Fruit fly (Drosophila melanogaster) S2 (cell line): Measurements from ENCODE around the gene CG13653.

ENCODE experiments used
- CG8478 ChIP-seq: fragments of >200 bp; optimal IDR thresholded peaks from 2 replicates; lab custom pipeline; 2018
- CTCF ChIP-seq, 2 experiments: fragments of >200 bp; optimal IDR thresholded peaks; 2 replicates each; lab custom pipeline; 2018

The CG13653 gene

dm6 chr3R:25194723-25195577, at the start of gene CG13653:
Gene CG13653 (plus strand): TSS chr3R:25195527.
- peak in 1 of 2 experiments; percentile 13 for TF ChIP-seq CTCF (optimal IDR thresholded peaks at IDR 0.05; lab: Kevin White, UChicago)
- no peak for TF ChIP-seq CG8478 (lab: Kevin White, UChicago)

DNA sequence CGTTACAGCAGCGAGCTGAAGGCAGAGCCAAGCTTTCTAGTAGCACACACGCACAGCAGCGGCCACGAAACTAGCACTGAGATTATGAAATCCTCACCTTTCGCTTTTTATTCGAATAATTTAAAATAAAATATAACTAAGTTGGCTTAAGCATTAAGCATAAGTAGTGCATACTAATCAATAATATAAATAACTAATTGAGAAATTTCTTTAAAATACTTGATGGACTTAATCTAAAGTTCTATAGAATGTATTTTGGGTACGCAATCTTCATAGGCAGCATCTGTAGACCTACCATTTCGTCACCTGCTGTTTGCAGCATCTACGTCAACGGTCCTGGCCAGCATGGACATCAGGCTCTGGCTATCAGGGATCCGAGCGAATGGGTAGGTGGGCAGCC, 43.0 kb upstream of the CG13653 start:
- TF ChIP-seq CG8478 (lab: Kevin White, UChicago) (no peak), CTCF (optimal IDR thresholded peaks at IDR 0.05; lab: Kevin White, UChicago) (no peak)

DNA sequence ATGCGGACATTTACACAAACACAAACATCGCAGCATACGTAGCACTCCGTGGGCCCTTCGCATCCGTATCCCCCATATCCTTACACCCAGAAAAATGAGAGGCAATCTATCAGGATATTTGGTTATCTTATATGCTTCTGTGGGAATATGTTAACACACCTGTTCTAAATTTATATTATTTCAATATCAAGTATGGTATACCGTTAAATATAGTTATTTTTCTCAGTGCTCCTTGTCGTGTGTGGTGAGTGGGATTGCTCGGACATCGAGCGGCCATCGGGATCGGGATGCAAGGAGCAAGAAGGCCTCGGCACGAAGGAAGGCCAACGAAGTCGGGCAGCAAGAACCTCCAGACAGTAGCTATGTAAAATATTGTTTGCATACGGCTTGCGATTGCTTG, 33.8 kb upstream of the CG13653 start:
- TF ChIP-seq CG8478 (lab: Kevin White, UChicago), result no peak
- TF ChIP-seq CTCF (optimal IDR thresholded peaks at IDR 0.05; lab: Kevin White, UChicago), result no peak

DNA sequence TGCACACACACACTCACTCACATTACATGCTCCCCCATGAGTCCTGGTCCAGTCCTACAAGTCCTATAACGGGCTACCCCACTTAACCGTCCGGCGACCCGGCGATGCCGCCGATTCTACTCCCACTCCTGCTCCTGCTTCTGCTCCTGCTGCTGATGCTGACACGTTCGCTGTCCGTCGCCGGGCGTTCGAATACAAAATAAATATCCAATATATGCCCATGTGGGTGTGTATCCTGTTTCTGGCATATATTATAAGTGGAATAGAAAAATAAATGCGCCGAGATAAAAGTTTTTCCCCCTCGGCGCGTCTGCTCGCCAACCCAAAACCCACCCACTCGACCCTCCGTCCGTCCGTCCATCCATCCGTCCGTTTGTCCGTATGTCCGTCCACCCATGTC, 28.5 kb upstream of the CG13653 start:
- TF ChIP-seq CTCF (optimal IDR thresholded peaks at IDR 0.05; lab: Kevin White, UChicago), result no peak
- TF ChIP-seq CG8478 (lab: Kevin White, UChicago), result no peak

DNA sequence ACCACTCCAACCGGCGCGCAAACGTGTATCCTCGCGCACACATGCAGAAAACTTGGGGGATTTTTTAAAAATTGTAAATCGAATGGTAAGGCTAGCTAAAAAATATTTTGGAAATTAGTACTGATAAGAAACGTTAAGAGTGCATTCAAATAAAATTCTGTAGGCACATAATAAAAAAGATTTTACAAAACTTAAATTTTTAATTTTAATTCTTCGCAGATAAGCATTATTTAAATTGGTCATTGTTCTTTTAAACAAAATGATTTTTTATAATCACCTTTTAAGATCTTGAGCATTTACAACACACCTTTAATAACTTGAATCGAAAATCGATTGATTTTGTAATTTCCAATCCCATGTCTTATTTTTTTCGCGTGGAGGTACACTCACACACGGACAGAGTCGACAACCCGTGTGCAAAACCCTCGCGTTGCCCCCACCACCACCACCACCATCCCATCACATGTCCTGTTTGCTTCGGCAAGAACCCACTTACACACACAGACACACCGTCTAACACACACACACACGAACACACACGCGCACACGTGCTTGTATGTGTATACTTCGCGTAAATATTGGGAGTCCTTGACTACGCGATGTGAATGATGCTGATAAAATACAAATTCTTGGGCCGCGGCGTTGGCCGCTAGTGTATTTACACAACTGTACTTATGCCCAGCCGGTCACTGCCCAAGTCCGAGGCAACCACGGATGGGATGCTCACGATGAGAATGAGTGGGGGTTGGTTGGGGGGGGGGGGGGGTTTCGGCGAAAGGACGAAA, 27.7 kb upstream of the CG13653 start:
- no peak for TF ChIP-seq CG8478 (lab: Kevin White, UChicago)
- TF ChIP-seq CTCF (optimal IDR thresholded peaks at IDR 0.05; lab: Kevin White, UChicago), result no peak

dm6 chr3R:25168259-25168972, 26.9 kb upstream of the CG13653 start:
- no peak for TF ChIP-seq CTCF (optimal IDR thresholded peaks at IDR 0.05; lab: Kevin White, UChicago)

DNA sequence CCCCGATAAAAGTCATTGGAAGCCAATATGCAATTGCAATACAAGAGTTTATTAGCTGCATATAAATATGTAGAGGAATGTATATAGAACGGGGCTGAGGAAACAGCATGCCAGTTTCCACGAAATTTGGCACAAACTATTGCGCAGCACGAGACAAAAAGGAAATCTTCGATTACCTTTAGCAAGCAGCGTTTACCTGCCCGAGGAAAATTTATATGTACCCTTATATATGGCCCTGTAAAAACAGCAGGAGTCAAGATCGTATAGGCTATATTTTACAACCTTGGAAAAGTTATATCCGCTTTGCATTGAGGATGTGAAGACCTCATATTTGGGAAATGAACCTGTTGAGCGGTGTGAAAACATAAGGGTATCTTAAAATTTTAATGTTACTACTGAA, 23.0 kb upstream of the CG13653 start:
- TF ChIP-seq CTCF (optimal IDR thresholded peaks at IDR 0.05; lab: Kevin White, UChicago), result no peak
- no peak for TF ChIP-seq CG8478 (lab: Kevin White, UChicago)

DNA sequence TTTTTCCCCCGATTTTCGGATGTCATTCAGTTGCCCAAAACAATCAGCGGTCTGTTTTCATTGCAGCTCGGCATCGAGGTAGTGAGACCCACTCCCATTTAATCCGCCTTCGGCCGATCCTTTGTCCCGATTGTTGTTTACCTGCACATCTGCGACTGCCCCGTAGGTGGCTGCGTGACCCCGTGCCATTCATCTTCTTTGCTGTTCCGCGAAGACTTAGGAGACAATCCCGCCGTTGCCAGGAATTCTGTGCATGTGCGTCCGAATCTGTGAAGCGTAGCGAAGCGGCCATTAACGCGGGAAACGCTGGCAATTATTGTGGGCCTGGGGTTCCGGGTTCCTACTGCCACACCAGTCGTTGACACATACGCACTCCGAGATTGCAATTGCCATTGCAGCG, 22.4 kb upstream of the CG13653 start:
- no peak for TF ChIP-seq CTCF (optimal IDR thresholded peaks at IDR 0.05; lab: Kevin White, UChicago)
- no peak for TF ChIP-seq CG8478 (lab: Kevin White, UChicago)

dm6 chr3R:25174244-25174643, 21.1 kb upstream of the CG13653 start:
- TF ChIP-seq CTCF (optimal IDR thresholded peaks at IDR 0.05; lab: Kevin White, UChicago) (no peak), CG8478 (lab: Kevin White, UChicago) (no peak)

DNA sequence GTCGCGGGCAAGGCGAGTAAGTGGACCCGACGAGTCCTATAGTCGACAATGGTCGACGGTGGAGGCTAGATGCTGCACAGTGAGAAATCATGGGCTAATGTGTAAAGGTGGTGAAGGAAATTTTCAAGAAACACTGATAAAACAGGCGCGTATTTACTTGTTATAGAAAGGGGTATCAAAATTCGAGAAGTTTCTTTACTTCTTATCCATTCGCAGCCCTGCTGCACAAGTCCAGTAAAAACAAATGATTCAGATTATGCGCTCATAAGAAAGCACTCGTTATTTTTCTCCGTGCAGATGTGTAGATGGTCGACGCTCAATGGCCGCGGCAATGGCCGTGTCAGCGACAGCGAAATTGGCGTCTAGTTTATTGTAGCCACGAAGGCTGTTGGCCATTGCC, 18.8 kb upstream of the CG13653 start:
- TF ChIP-seq CTCF (optimal IDR thresholded peaks at IDR 0.05; lab: Kevin White, UChicago), result no peak
- no peak for TF ChIP-seq CG8478 (lab: Kevin White, UChicago)

DNA sequence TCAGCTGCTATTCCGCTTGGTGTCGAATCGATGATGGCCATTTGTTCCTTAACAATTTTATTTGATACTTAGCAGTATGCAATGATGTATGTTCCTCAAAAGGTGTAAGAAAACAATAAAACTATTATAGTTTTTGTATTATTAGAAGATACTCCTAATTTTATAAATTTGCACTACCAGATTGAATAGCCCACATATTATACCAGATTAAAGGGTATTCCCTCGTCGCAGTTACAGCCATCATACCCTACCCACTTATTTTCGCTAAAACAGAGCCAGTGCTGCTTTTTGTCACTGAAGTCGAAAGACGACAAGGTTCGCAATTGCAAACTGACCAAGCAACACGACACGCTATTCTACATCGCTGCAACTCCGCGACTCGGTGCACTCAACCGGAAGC, 17.9 kb upstream of the CG13653 start:
- TF ChIP-seq CG8478 (lab: Kevin White, UChicago) (no peak), CTCF (optimal IDR thresholded peaks at IDR 0.05; lab: Kevin White, UChicago) (no peak)

DNA sequence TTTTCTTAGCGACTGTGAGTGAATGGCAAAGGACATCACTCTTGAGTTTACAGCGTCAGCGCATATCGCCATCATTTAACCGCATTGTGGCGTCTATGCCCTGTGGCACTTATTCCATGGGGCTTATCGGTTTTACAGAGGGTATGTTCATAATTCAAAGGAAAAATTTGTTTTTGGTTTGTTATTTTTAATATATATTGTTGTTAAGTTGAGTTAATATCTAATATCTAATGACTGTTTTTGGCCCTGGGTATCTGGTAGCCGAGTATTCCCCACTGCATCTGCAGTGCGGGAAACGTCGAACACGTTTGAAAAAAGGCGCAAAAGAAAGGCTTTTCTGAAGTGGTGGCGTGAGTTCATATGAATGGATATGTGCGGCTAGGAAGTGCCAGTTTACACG, 16.8 kb upstream of the CG13653 start:
- TF ChIP-seq CTCF (optimal IDR thresholded peaks at IDR 0.05; lab: Kevin White, UChicago) (no peak), CG8478 (lab: Kevin White, UChicago) (no peak)

dm6 chr3R:25181424-25181823, 13.9 kb upstream of the CG13653 start:
- no peak for TF ChIP-seq CTCF (optimal IDR thresholded peaks at IDR 0.05; lab: Kevin White, UChicago)
- no peak for TF ChIP-seq CG8478 (lab: Kevin White, UChicago)

DNA sequence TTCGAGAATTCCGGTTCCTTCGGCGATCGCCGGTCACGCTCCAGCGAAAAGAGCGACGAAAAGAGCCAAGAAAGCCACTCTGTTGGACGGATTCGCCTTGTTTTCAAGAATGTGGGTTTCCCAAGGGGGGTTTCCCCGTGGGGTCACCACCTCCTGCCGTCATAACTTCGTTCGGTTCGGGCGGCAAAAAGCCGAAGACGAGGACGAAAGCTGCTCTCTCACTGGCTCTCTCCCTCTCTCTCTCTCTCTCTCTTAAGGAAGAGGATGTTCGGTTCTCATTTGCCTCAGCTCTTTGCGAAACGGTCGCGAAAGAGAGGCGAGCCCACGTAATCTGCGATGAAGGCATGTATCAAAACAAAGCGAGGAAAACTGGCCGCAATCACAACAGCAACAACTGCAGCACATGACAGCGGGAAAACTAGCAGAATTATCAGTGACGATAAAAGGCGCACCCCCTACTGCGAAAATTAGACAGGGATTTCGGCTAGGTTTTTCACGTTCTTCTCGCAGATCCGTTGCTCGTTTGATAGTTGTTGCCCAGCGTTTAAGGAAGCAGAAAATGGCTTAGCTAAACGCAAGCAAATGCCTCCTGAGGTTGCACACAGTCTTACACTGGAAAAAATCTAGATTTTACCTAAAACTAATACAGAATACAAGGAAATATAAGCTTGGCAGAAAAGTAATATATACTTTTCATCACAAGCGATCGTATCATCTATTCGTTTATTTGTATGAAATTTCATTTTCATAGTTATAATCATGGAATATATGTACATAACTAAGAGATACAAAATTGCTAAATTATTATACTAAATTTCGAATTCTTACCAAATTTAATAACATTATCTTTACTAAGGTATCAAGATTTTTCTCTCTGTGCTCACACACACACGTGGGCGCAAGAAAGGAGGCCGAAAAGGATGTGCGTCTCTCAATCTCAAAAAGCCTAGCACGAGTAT, 11.6 kb upstream of the CG13653 start, which contains the start of gene dan:
Gene dan (plus strand): TSS at position 900 of the 959 bp plus-strand sequence.
- TF ChIP-seq CTCF (optimal IDR thresholded peaks at IDR 0.05; lab: Kevin White, UChicago) (no peak), CG8478 (lab: Kevin White, UChicago) (no peak)
